Fruit fly (Drosophila melanogaster) whole organism, embryonic: ENCODE measurements around the gene Chchd2.

Experiments used
- Adf1 ChIP-seq: fragments of 200-800 bp; sonication (Bioruptor generic); IDR thresholded peaks from 2 replicates; pipeline ENCODE4 v1.3.6; 2022; ENCODE audit warnings: missing biosample characterization, missing genetic modification characterization
- B-H2 ChIP-seq: fragments of 200-800 bp; sonication (Bioruptor generic); optimal IDR thresholded peaks from 2 replicates; lab custom pipeline; 2018; ENCODE audit warnings: missing biosample characterization, mild to moderate bottlenecking, missing genetic modification characterization
- CG11723 ChIP-seq: fragments of 200-800 bp; sonication (Bioruptor generic); optimal IDR thresholded peaks from 2 replicates; lab custom pipeline; 2017; ENCODE audit warnings: missing biosample characterization, mild to moderate bottlenecking, missing genetic modification characterization
- CG15601 ChIP-seq: fragments of 200-800 bp; sonication (Bioruptor generic); optimal IDR thresholded peaks from 3 replicates; lab custom pipeline; 2019; ENCODE audit warnings: missing biosample characterization, mild to moderate bottlenecking, missing genetic modification characterization, moderate library complexity
- CG17359 ChIP-seq: fragments of 200-800 bp; sonication (Bioruptor generic); optimal IDR thresholded peaks from 3 replicates; lab custom pipeline; 2018; ENCODE audit warnings: missing biosample characterization, mild to moderate bottlenecking, missing genetic modification characterization, moderate library complexity
- CG17361 ChIP-seq: fragments of 200-800 bp; sonication (Bioruptor generic); IDR thresholded peaks from 3 replicates; pipeline ENCODE4 v1.3.6; 2022; ENCODE audit warnings: missing biosample characterization, missing genetic modification characterization
- CG17568 ChIP-seq: fragments of 200-800 bp; sonication (Bioruptor generic); optimal IDR thresholded peaks from 2 replicates; lab custom pipeline; 2018; ENCODE audit warnings: missing biosample characterization, mild to moderate bottlenecking, missing genetic modification characterization, moderate library complexity
- CG18599 ChIP-seq: fragments of 200-800 bp; sonication (Bioruptor generic); optimal IDR thresholded peaks from 3 replicates; lab custom pipeline; 2017; ENCODE audit warnings: missing biosample characterization, missing genetic modification characterization, mild to moderate bottlenecking, moderate library complexity, missing genetic modification reagents
- CG2116 ChIP-seq: fragments of 200-800 bp; sonication (Bioruptor generic); optimal IDR thresholded peaks from 3 replicates; lab custom pipeline; 2018; ENCODE audit warnings: missing biosample characterization, mild to moderate bottlenecking, missing genetic modification characterization
- CG2199 ChIP-seq: fragments of 200-800 bp; sonication (Bioruptor generic); IDR thresholded peaks from 3 replicates; pipeline ENCODE4 v1.3.6; 2022; ENCODE audit warnings: missing biosample characterization, missing genetic modification characterization
- CG33557 ChIP-seq: fragments of 200-800 bp; sonication (Bioruptor generic); optimal IDR thresholded peaks from 2 replicates; lab custom pipeline; 2019; ENCODE audit warnings: missing biosample characterization, mild to moderate bottlenecking, missing genetic modification characterization, moderate library complexity
- CG3726 ChIP-seq: fragments of 200-800 bp; sonication (Bioruptor generic); IDR thresholded peaks from 3 replicates; pipeline ENCODE4, ENCODE4 v1.3.6; 2022; ENCODE audit warnings: missing biosample characterization, missing genetic modification characterization
- CG4282 ChIP-seq: fragments of 200-800 bp; sonication (Bioruptor generic); optimal IDR thresholded peaks from 2 replicates; lab custom pipeline; 2016; ENCODE audit warnings: missing biosample characterization, missing genetic modification characterization
- CG4404 ChIP-seq: fragments of 200-800 bp; sonication (Bioruptor generic); IDR thresholded peaks from 2 replicates; pipeline ENCODE4 v1.3.6; 2022; ENCODE audit warnings: missing biosample characterization, missing genetic modification characterization
- CG4820 ChIP-seq: fragments of 200-800 bp; sonication (Bioruptor generic); optimal IDR thresholded peaks from 3 replicates; lab custom pipeline; 2016; ENCODE audit warnings: missing biosample characterization, missing genetic modification characterization
- CG4854 ChIP-seq: fragments of 200-800 bp; sonication (Bioruptor generic); optimal IDR thresholded peaks from 2 replicates; lab custom pipeline; 2016; ENCODE audit warnings: missing biosample characterization, missing genetic modification characterization, inconsistent platforms
- CG7372 ChIP-seq: fragments of 200-800 bp; sonication (Bioruptor generic); IDR thresholded peaks from 2 replicates; pipeline ENCODE4 v1.3.6; 2022; ENCODE audit warnings: missing biosample characterization, missing genetic modification characterization
- CG7786 ChIP-seq: fragments of 200-800 bp; sonication (Bioruptor generic); optimal IDR thresholded peaks from 2 replicates; lab custom pipeline; 2016; ENCODE audit warnings: missing biosample characterization, missing genetic modification characterization
- CG8924 ChIP-seq: fragments of 200-800 bp; optimal IDR thresholded peaks from 3 replicates; lab custom pipeline; 2019; ENCODE audit warnings: missing biosample characterization, mild to moderate bottlenecking, missing genetic modification characterization, moderate library complexity
- Chrac-16 ChIP-seq: fragments of 200-800 bp; sonication (Bioruptor generic); optimal IDR thresholded peaks from 3 replicates; lab custom pipeline; 2016; ENCODE audit warnings: missing biosample characterization, missing genetic modification characterization
- Dad ChIP-seq: fragments of 200-800 bp; sonication (Bioruptor generic); optimal IDR thresholded peaks from 3 replicates; lab custom pipeline; 2016; ENCODE audit warnings: missing biosample characterization, missing genetic modification characterization
- Dbx ChIP-seq: fragments of 200-800 bp; sonication (Bioruptor generic); IDR thresholded peaks from 3 replicates; pipeline ENCODE4 v1.3.6; 2022; ENCODE audit warnings: missing biosample characterization, missing genetic modification characterization
- Dp ChIP-seq: fragments of 200-800 bp; sonication (Bioruptor generic); optimal IDR thresholded peaks from 2 replicates; lab custom pipeline; 2018; ENCODE audit warnings: missing biosample characterization, mild to moderate bottlenecking, missing genetic modification characterization, moderate library complexity
- Elba2 ChIP-seq: fragments of 200-800 bp; sonication (Bioruptor generic); optimal IDR thresholded peaks from 3 replicates; lab custom pipeline; 2016; ENCODE audit warnings: missing biosample characterization, missing genetic modification characterization
- NC2α ChIP-seq: fragments of 200-800 bp; sonication (Bioruptor generic); optimal IDR thresholded peaks from 2 replicates; lab custom pipeline; 2016; ENCODE audit warnings: missing biosample characterization, missing genetic modification characterization
- Optix ChIP-seq: fragments of 200-800 bp; sonication (Bioruptor generic); IDR thresholded peaks from 3 replicates; pipeline ENCODE4 v1.3.6; 2022; ENCODE audit warnings: missing biosample characterization, missing genetic modification characterization
- Ravus ChIP-seq: fragments of 200-800 bp; sonication (Bioruptor generic); IDR thresholded peaks from 2 replicates; pipeline ENCODE4 v1.3.6; 2022; ENCODE audit warnings: missing biosample characterization, missing genetic modification characterization
- Six4 ChIP-seq: fragments of 200-800 bp; sonication (Bioruptor generic); optimal IDR thresholded peaks from 2 replicates; lab custom pipeline; 2016; ENCODE audit warnings: missing biosample characterization, missing genetic modification characterization
- Sry-δ ChIP-seq: fragments of 200-800 bp; sonication (Bioruptor generic); optimal IDR thresholded peaks from 2 replicates; lab custom pipeline; 2016; ENCODE audit warnings: missing biosample characterization, missing genetic modification characterization
- abd-A ChIP-seq: fragments of 200-800 bp; sonication (Bioruptor generic); optimal IDR thresholded peaks from 3 replicates; lab custom pipeline; 2019; ENCODE audit warnings: missing biosample characterization, mild to moderate bottlenecking, missing genetic modification characterization, moderate library complexity
- az2 ChIP-seq: fragments of 200-800 bp; sonication (Bioruptor generic); optimal IDR thresholded peaks from 3 replicates; lab custom pipeline; 2016; ENCODE audit warnings: missing biosample characterization, missing genetic modification characterization
- cato ChIP-seq: fragments of 200-800 bp; sonication (Bioruptor generic); optimal IDR thresholded peaks from 2 replicates; lab custom pipeline; 2016; ENCODE audit warnings: missing biosample characterization, missing genetic modification characterization, borderline replicate concordance
- corto ChIP-seq: fragments of 200-800 bp; sonication (Bioruptor generic); optimal IDR thresholded peaks from 2 replicates; lab custom pipeline; 2016; ENCODE audit warnings: missing biosample characterization, mild to moderate bottlenecking, missing genetic modification characterization, moderate library complexity
- dmrt11E ChIP-seq: fragments of 200-800 bp; sonication (Bioruptor generic); optimal IDR thresholded peaks from 3 replicates; lab custom pipeline; 2018; ENCODE audit warnings: missing biosample characterization, mild to moderate bottlenecking, missing genetic modification characterization, moderate library complexity
- fd3F ChIP-seq: fragments of 200-800 bp; sonication (Bioruptor generic); optimal IDR thresholded peaks from 2 replicates; lab custom pipeline; 2018; ENCODE audit warnings: missing biosample characterization, mild to moderate bottlenecking, missing genetic modification characterization, moderate library complexity
- fu2 ChIP-seq: fragments of 200-800 bp; sonication (Bioruptor generic); optimal IDR thresholded peaks from 2 replicates; lab custom pipeline; 2016; ENCODE audit warnings: missing biosample characterization, missing genetic modification characterization
- gcm ChIP-seq: fragments of 200-800 bp; sonication (Bioruptor generic); optimal IDR thresholded peaks from 2 replicates; lab custom pipeline; 2019; ENCODE audit warnings: missing biosample characterization, mild to moderate bottlenecking, missing genetic modification characterization, moderate library complexity
- gcm2 ChIP-seq: fragments of 200-800 bp; sonication (Bioruptor generic); optimal IDR thresholded peaks from 2 replicates; lab custom pipeline; 2016; ENCODE audit warnings: missing biosample characterization, missing genetic modification characterization
- jumu ChIP-seq: fragments of 200-800 bp; sonication (Bioruptor generic); optimal IDR thresholded peaks from 3 replicates; lab custom pipeline; 2016; ENCODE audit warnings: missing biosample characterization, missing genetic modification characterization
- luna ChIP-seq: fragments of 200-800 bp; sonication (Bioruptor generic); optimal IDR thresholded peaks from 2 replicates; lab custom pipeline; 2016; ENCODE audit warnings: missing biosample characterization, missing genetic modification characterization
- nom ChIP-seq: fragments of 200-800 bp; sonication (Bioruptor generic); optimal IDR thresholded peaks from 2 replicates; lab custom pipeline; 2017; ENCODE audit warnings: missing biosample characterization, missing genetic modification characterization, mild to moderate bottlenecking, moderate library complexity, missing genetic modification reagents
- pan ChIP-seq, 4 experiments: fragments of >200 bp in 3 of 4; fragments of 200-800 bp in 1 of 4; sonication (Bioruptor generic) in 1 of 4; optimal IDR thresholded peaks in 3 of 4; IDR thresholded peaks in 1 of 4; 2 replicates each; pipeline versions ENCODE4 v1.3.6 to Lab custom; 2017 to 2022; ENCODE audit warnings: missing biosample characterization in 2 of 4, missing genetic modification characterization in 2 of 4, mixed read lengths in 1 of 4
- peb ChIP-seq: fragments of 200-800 bp; sonication (Bioruptor generic); IDR thresholded peaks from 2 replicates; pipeline ENCODE4 v1.3.6; 2022; ENCODE audit warnings: missing biosample characterization, missing genetic modification characterization
- prd ChIP-seq, 3 experiments: fragments of >200 bp in 2 of 3; fragments of 200-800 bp in 1 of 3; sonication (Bioruptor generic) in 1 of 3; optimal IDR thresholded peaks in 2 of 3; IDR thresholded peaks in 1 of 3; 2 replicates in 2 of 3; 3 replicates in 1 of 3; pipeline versions ENCODE4 v1.3.6 to Lab custom; 2017 to 2022; ENCODE audit warnings: missing biosample characterization in 1 of 3, missing genetic modification characterization in 1 of 3
- psq ChIP-seq: fragments of 200-800 bp; sonication (Bioruptor generic); optimal IDR thresholded peaks from 2 replicates; lab custom pipeline; 2017; ENCODE audit warnings: missing biosample characterization, missing genetic modification characterization
- run ChIP-seq: fragments of 200-800 bp; sonication (Bioruptor generic); optimal IDR thresholded peaks from 3 replicates; lab custom pipeline; 2018; ENCODE audit warnings: missing biosample characterization, mild to moderate bottlenecking, missing genetic modification characterization
- sim ChIP-seq: fragments of 200-800 bp; sonication (Bioruptor generic); IDR thresholded peaks from 2 replicates; pipeline ENCODE4 v1.3.6; 2022; ENCODE audit warnings: missing biosample characterization, missing genetic modification characterization
- sug ChIP-seq: fragments of 200-800 bp; optimal IDR thresholded peaks from 2 replicates; lab custom pipeline; 2019; ENCODE audit warnings: missing biosample characterization, mild to moderate bottlenecking, missing genetic modification characterization, moderate library complexity
- tio ChIP-seq: fragments of 200-800 bp; sonication (Bioruptor generic); optimal IDR thresholded peaks from 2 replicates; lab custom pipeline; 2017; ENCODE audit warnings: missing biosample characterization, missing genetic modification characterization, inconsistent platforms
- yki ChIP-seq: fragments of >200 bp; optimal IDR thresholded peaks from 3 replicates; lab custom pipeline; 2018

Chchd2 gene

DNA sequence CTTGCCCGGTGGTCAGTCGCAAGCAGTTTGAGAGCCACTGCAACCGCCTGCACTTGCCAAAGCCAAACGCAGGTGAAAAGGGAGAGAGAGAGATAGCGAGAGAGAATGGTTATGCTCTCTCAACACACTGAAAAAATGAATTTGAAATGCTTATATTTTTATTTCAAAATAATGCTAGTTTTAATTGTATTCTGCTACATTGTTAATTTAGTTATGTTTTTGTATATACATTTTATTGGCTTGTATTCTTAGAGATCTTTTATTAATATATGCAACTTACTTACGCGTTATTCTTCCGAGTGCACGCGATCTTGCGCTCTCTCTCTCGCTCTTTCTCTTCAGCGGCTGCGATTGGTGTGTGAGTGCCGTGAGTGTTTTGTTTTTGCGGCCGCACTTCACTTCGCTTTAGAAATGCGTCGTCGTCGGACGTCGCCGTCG is 29.7 kb downstream of the Chchd2 start (continued):
- TF ChIP-seq gcm2 (no peak), CG7372 (GFP tag; lab: Robert Waterston, UW) (peak; percentile 98), CG2116 (GFP tag; lab: Kevin White, UChicago) (no peak), Dad (GFP tag; lab: Kevin White, UChicago) (peak; percentile 96), CG11723 (GFP tag; lab: Kevin White, UChicago) (no peak), Chrac-16 (no peak), fu2 (GFP tag; lab: Kevin White, UChicago) (no peak), tio (GFP tag; lab: Kevin White, UChicago) (no peak), CG8924 (tag; lab: Kevin White, UChicago) (peak; percentile 96), Sry-δ (GFP tag; lab: Kevin White, UChicago) (peak; percentile 51), az2 (no peak), Adf1 (GFP tag; lab: Robert Waterston, UW) (no peak), luna (GFP tag; lab: Kevin White, UChicago) (peak; percentile 62), sim (GFP tag; lab: Robert Waterston, UW) (peak; percentile 99), fd3F (GFP tag; lab: Kevin White, UChicago) (peak; percentile 94), Dbx (peak; percentile 98), B-H2 (GFP tag; lab: Kevin White, UChicago) (peak; percentile 56), prd (optimal IDR thresholded peaks at IDR 0.05; lab: Kevin White, UChicago) (no peak), prd (GFP tag; IDR thresholded peaks at IDR 0.05; lab: Robert Waterston, UW) (peak; percentile 99), peb (GFP tag; lab: Robert Waterston, UW) (peak; percentile 98), CG17359 (tag; lab: Kevin White, UChicago) (peak; percentile 98), yki (lab: Kevin White, UChicago) (peak; percentile 89), gcm (no peak), Elba2 (GFP tag; lab: Kevin White, UChicago) (peak; percentile 65), pan (optimal IDR thresholded peaks at IDR 0.05; lab: Kevin White, UChicago) (no peak), pan (GFP tag; optimal IDR thresholded peaks at IDR 0.05 in 1 of 2, IDR thresholded peaks at IDR 0.05 in 1 of 2) (peak in 1 of 2 experiments; percentile 99), Optix (GFP tag; lab: Robert Waterston, UW) (0 out of 3 replicates have a peak, but pooled peaks have one; percentile 63), psq (GFP tag; lab: Kevin White, UChicago) (no peak), CG4404 (GFP tag; lab: Robert Waterston, UW) (peak; percentile 98), CG2199 (GFP tag; lab: Robert Waterston, UW) (peak; percentile 98), CG4282 (GFP tag; lab: Kevin White, UChicago) (peak; percentile 29), cato (GFP tag; lab: Kevin White, UChicago) (peak; percentile 97), dmrt11E (tag; lab: Kevin White, UChicago) (no peak), jumu (peak; percentile 90), corto (GFP tag; lab: Kevin White, UChicago) (peak; percentile 98), CG18599 (peak; percentile 98), Ravus (GFP tag; lab: Robert Waterston, UW) (peak; percentile 96), sug (tag; lab: Kevin White, UChicago) (peak; percentile 82), abd-A (tag; lab: Kevin White, UChicago) (peak; percentile 65), run (tag; lab: Kevin White, UChicago) (peak; percentile 97), CG4820 (GFP tag; lab: Kevin White, UChicago) (peak; percentile 97), CG17568 (GFP tag; lab: Kevin White, UChicago) (no peak), CG4854 (peak; percentile 91), CG33557 (no peak), nom (GFP tag; lab: Kevin White, UChicago) (peak; percentile 94), CG15601 (tag; lab: Kevin White, UChicago) (peak; percentile 97), CG17361 (GFP tag; lab: Robert Waterston, UW) (peak; percentile 96), CG3726 (GFP tag; lab: Robert Waterston, UW) (peak; percentile 98), Dp (GFP tag; lab: Kevin White, UChicago) (no peak), Six4 (GFP tag; lab: Kevin White, UChicago) (peak; percentile 97), CG7786 (GFP tag; lab: Kevin White, UChicago) (peak; percentile 69), NC2α (GFP tag; lab: Kevin White, UChicago) (no peak)
